Fruit fly (Drosophila melanogaster): ENCODE data around the gene Cpr67B.

The Cpr67B gene

dm6 chr3L:9447239-9447777, 42.7 kb downstream of the Cpr67B start (continued):
- TF ChIP-seq Ssrp (tag; optimal IDR thresholded peaks at IDR 0.05) (no peak), CG7372 (GFP tag; IDR thresholded peaks at IDR 0.05) (no peak), CG12219 (GFP tag; optimal IDR thresholded peaks at IDR 0.05) (no peak), HmgZ (tag; optimal IDR thresholded peaks at IDR 0.05) (no peak), nmo (GFP tag; optimal IDR thresholded peaks at IDR 0.05) (no peak), tio (GFP tag; optimal IDR thresholded peaks at IDR 0.05) (no peak), ttk (GFP tag; IDR thresholded peaks at IDR 0.05) (no peak), CG2889 (GFP tag; IDR thresholded peaks at IDR 0.05) (no peak), row (GFP tag; IDR thresholded peaks at IDR 0.05) (0 out of 3 replicates have a peak, but pooled peaks have one; percentile 13), CG15269 (tag; optimal IDR thresholded peaks at IDR 0.05) (peak; percentile 14), org-1 (GFP tag; optimal IDR thresholded peaks at IDR 0.05) (no peak), Hr3 (GFP tag; optimal IDR thresholded peaks at IDR 0.05) (no peak), onecut (GFP tag; IDR thresholded peaks at IDR 0.05) (no peak), grn (GFP tag; optimal IDR thresholded peaks at IDR 0.05) (peak; percentile 86), wdn (GFP tag; IDR thresholded peaks at IDR 0.05) (no peak), Optix (GFP tag; IDR thresholded peaks at IDR 0.05) (no peak), CG16813 (GFP tag; IDR thresholded peaks at IDR 0.05; ENCODE audit: partially characterized antibody) (no peak), gro (GFP tag; optimal IDR thresholded peaks at IDR 0.05) (peak; percentile 45), CG31365 (tag; optimal IDR thresholded peaks at IDR 0.05) (no peak), Jarid2 (GFP tag; optimal IDR thresholded peaks at IDR 0.05) (no peak), CG8944 (GFP tag; optimal IDR thresholded peaks at IDR 0.05) (no peak), rib (GFP tag; IDR thresholded peaks at IDR 0.05) (peak; percentile 23; the same call in 1 of the 2 replicates), Fer1 (GFP tag; optimal IDR thresholded peaks at IDR 0.05) (peak; percentile 23), chif (GFP tag; optimal IDR thresholded peaks at IDR 0.05) (no peak), Lpt (GFP tag; optimal IDR thresholded peaks at IDR 0.05) (no peak), Xrp1 (GFP tag; IDR thresholded peaks at IDR 0.05) (no peak), Tbp (GFP tag; optimal IDR thresholded peaks at IDR 0.05) (no peak), emc (GFP tag; optimal IDR thresholded peaks at IDR 0.05) (no peak), tin (GFP tag; optimal IDR thresholded peaks at IDR 0.05) (no peak), repo (GFP tag; optimal IDR thresholded peaks at IDR 0.05) (no peak), CG11085 (GFP tag; IDR thresholded peaks at IDR 0.05) (no peak), CG10366 (GFP tag; IDR thresholded peaks at IDR 0.05) (no peak), gcm (GFP tag; optimal IDR thresholded peaks at IDR 0.05) (no peak), btn (GFP tag; optimal IDR thresholded peaks at IDR 0.05) (no peak), yki (optimal IDR thresholded peaks at IDR 0.05) (no peak), HLH3B (GFP tag; IDR thresholded peaks at IDR 0.05) (no peak), CG7556 (GFP tag; optimal IDR thresholded peaks at IDR 0.05) (no peak), E2f1 (GFP tag; IDR thresholded peaks at IDR 0.05) (no peak), ab (GFP tag; optimal IDR thresholded peaks at IDR 0.05) (no peak), NC2β (GFP tag; optimal IDR thresholded peaks at IDR 0.05) (no peak), fu2 (GFP tag; optimal IDR thresholded peaks at IDR 0.05) (no peak), Gsc (GFP tag; IDR thresholded peaks at IDR 0.05) (no peak), CG34422 (GFP tag; IDR thresholded peaks at IDR 0.05) (no peak), CG7357 (GFP tag; IDR thresholded peaks at IDR 0.05) (no peak), nerfin-2 (GFP tag; IDR thresholded peaks at IDR 0.05; ENCODE audit: partially characterized antibody) (no peak), Sry-δ (GFP tag; optimal IDR thresholded peaks at IDR 0.05) (no peak), Eip74EF (GFP tag; optimal IDR thresholded peaks at IDR 0.05) (no peak), Nf-YC (tag; optimal IDR thresholded peaks at IDR 0.05) (no peak), Doc3 (GFP tag; IDR thresholded peaks at IDR 0.05; ENCODE audit: partially characterized antibody) (no peak), CG6765 (GFP tag; optimal IDR thresholded peaks at IDR 0.05) (no peak), Mrtf (GFP tag; IDR thresholded peaks at IDR 0.05) (no peak), Hr51 (GFP tag; optimal IDR thresholded peaks at IDR 0.05) (no peak), CG11093 (GFP tag; IDR thresholded peaks at IDR 0.05) (no peak)
